Worm (Caenorhabditis elegans) whole organism, L4/young adult: ENCODE measurements around the gene akap-1.

Experiments
- W03F9.2 ChIP-seq: fragments of 150-350 bp; optimal IDR thresholded peaks from 2 replicates; lab custom pipeline; 2014; ENCODE audit warnings: missing biosample characterization, missing genetic modification characterization
- dao-5 ChIP-seq: sonication (generic microtip); optimal IDR thresholded peaks from 2 replicates; lab custom pipeline; 2016; ENCODE audit warnings: missing genotype, missing genetic modification characterization, moderate library complexity, missing compliant biosample characterization
- him-1 ChIP-seq: sonication (generic microtip); optimal IDR thresholded peaks from 2 replicates; lab custom pipeline; 2016; ENCODE audit warnings: missing genotype, missing genetic modification reagents, missing genetic modification characterization, missing compliant biosample characterization

Gene akap-1

ce11 chrIII:6390644-6391043 lies 37.5 kb downstream of the akap-1 start, which contains the start of gene smrc-1:
smrc-1 (plus strand) TSS chrIII:6390944.
- no peak for TF ChIP-seq dao-5 (tag; lab: Kevin White, UChicago)
- no peak for TF ChIP-seq him-1 (tag; lab: Kevin White, UChicago)
- TF ChIP-seq W03F9.2 (tag; lab: Kevin White, UChicago) = no peak

- TF ChIP-seq W03F9.2 (tag; lab: Kevin White, UChicago) (no peak), him-1 (tag; lab: Kevin White, UChicago) (no peak), dao-5 (tag; lab: Kevin White, UChicago) (no peak)
Observed at ce11 chrIII:6395706-6396232, 42.6 kb downstream of the akap-1 start, which contains the start of gene oatr-1. oatr-1 (minus strand) TSS chrIII:6396182.

ce11 chrIII:6396381-6396780 lies 43.2 kb downstream of the akap-1 start:
- no peak for TF ChIP-seq W03F9.2 (tag; lab: Kevin White, UChicago)
- no peak for TF ChIP-seq dao-5 (tag; lab: Kevin White, UChicago)
- TF ChIP-seq him-1 (tag; lab: Kevin White, UChicago) = no peak

ce11 chrIII:6398124-6398523 lies 44.9 kb downstream of the akap-1 start:
- TF ChIP-seq W03F9.2 (tag; lab: Kevin White, UChicago) = no peak
- TF ChIP-seq him-1 (tag; lab: Kevin White, UChicago) = no peak
- no peak for TF ChIP-seq dao-5 (tag; lab: Kevin White, UChicago)

- TF ChIP-seq dao-5 (tag; lab: Kevin White, UChicago) (no peak), W03F9.2 (tag; lab: Kevin White, UChicago) (no peak)
Observed at ce11 chrIII:6399424-6399823, 46.2 kb downstream of the akap-1 start.

ce11 chrIII:6402346-6402745 lies 49.2 kb downstream of the akap-1 start:
- TF ChIP-seq him-1 (tag; lab: Kevin White, UChicago) (no peak), W03F9.2 (tag; lab: Kevin White, UChicago) (no peak), dao-5 (tag; lab: Kevin White, UChicago) (no peak)

- TF ChIP-seq W03F9.2 (tag; lab: Kevin White, UChicago) (no peak), dao-5 (tag; lab: Kevin White, UChicago) (no peak), him-1 (tag; lab: Kevin White, UChicago) (no peak)
Observed at ce11 chrIII:6402810-6403209, 49.6 kb downstream of the akap-1 start.

- TF ChIP-seq dao-5 (tag; lab: Kevin White, UChicago) (no peak), W03F9.2 (tag; lab: Kevin White, UChicago) (no peak), him-1 (tag; lab: Kevin White, UChicago) (no peak)
Observed at ce11 chrIII:6405121-6405520, 51.9 kb downstream of the akap-1 start.

ce11 chrIII:6406829-6407228 lies 53.6 kb downstream of the akap-1 start, which contains the start of gene let-756:
let-756 (plus strand) TSS chrIII:6407129.
- TF ChIP-seq W03F9.2 (tag; lab: Kevin White, UChicago) (no peak), him-1 (tag; lab: Kevin White, UChicago) (no peak), dao-5 (tag; lab: Kevin White, UChicago) (no peak)

ce11 chrIII:6411430-6411829 lies 58.2 kb downstream of the akap-1 start:
- TF ChIP-seq him-1 (tag; lab: Kevin White, UChicago) (no peak), dao-5 (tag; lab: Kevin White, UChicago) (no peak), W03F9.2 (tag; lab: Kevin White, UChicago) (no peak)

- TF ChIP-seq him-1 (tag; lab: Kevin White, UChicago) = no peak
- no peak for TF ChIP-seq W03F9.2 (tag; lab: Kevin White, UChicago)
- no peak for TF ChIP-seq dao-5 (tag; lab: Kevin White, UChicago)
Observed at ce11 chrIII:6411914-6412313, 58.7 kb downstream of the akap-1 start, which contains the start of gene C05D11.5. C05D11.5 (minus strand) TSS chrIII:6412014.

ce11 chrIII:6415306-6415973 lies 62.3 kb downstream of the akap-1 start, which contains the start of gene nas-4:
nas-4 (minus strand) TSS chrIII:6415656.
- no peak for TF ChIP-seq dao-5 (tag; lab: Kevin White, UChicago)
- no peak for TF ChIP-seq W03F9.2 (tag; lab: Kevin White, UChicago)
- TF ChIP-seq him-1 (tag; lab: Kevin White, UChicago) = no peak
